Worm (Caenorhabditis elegans) whole organism, L3 larva: ENCODE results near the gene pei-1.

ENCODE experiments used
- R02D3.7 ChIP-seq: fragments of 150-350 bp; optimal IDR thresholded peaks from 2 replicates; lab custom pipeline; 2014; ENCODE audit warnings: missing biosample characterization, missing genetic modification characterization
- jun-1 ChIP-seq: fragments of 150-350 bp; optimal IDR thresholded peaks from 2 replicates; lab custom pipeline; 2014; ENCODE audit warnings: missing biosample characterization, missing genetic modification reagents, missing genetic modification characterization
- pha-4 ChIP-seq: fragments of 150-350 bp; optimal IDR thresholded peaks from 2 replicates; lab custom pipeline; 2014; ENCODE audit warnings: missing biosample characterization, missing genetic modification reagents, missing genetic modification characterization
- unc-39 ChIP-seq: sonication (generic microtip); optimal IDR thresholded peaks from 4 replicates; lab custom pipeline; 2017; ENCODE audit warnings: missing biosample characterization, missing genetic modification characterization

DNA sequence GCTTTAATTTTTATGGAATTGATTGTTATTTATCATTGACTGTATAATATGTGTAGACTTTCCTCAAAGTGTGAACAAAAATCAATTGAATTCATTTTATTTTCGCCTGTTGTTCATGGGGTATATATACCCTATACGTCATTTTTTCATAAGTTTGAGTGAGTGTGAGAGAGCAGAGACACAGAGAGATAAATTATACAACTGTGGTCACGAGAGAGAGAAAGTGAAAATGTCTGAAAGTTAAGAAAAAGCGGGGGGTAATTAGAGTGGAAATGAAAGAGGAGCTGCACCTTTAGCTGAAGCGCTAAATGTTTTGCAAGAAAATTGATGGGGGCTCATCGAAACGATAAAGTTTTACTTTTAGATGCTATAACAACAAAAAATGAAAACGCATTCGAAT is 33.5 kb upstream of the pei-1 start:
- TF ChIP-seq pha-4 (tag; lab: Kevin White, UChicago) (no peak), R02D3.7 (tag; lab: Kevin White, UChicago) (no peak), unc-39 (no peak), jun-1 (tag; lab: Kevin White, UChicago) (peak; percentile 29)
